Fruit fly (Drosophila melanogaster): Measurements from ENCODE around the gene COX5BL.

- TF ChIP-seq CG10348 (GFP tag; IDR thresholded peaks at IDR 0.05) (no peak), fd96Ca (GFP tag; IDR thresholded peaks at IDR 0.05) (no peak), gl (tag; optimal IDR thresholded peaks at IDR 0.05) (no peak), CG8301 (tag; optimal IDR thresholded peaks at IDR 0.05) (no peak), EcR (GFP tag; optimal IDR thresholded peaks at IDR 0.05) (no peak), Pif1A (GFP tag; optimal IDR thresholded peaks at IDR 0.05) (no peak), CG14655 (GFP tag; optimal IDR thresholded peaks at IDR 0.05) (no peak), CG17806 (tag; optimal IDR thresholded peaks at IDR 0.05) (no peak), CG32121 (GFP tag; IDR thresholded peaks at IDR 0.05) (no peak), Pif1B (GFP tag; optimal IDR thresholded peaks at IDR 0.05) (no peak), Snoo (tag; optimal IDR thresholded peaks at IDR 0.05) (no peak), CG4496 (GFP tag; IDR thresholded peaks at IDR 0.05) (no peak)
Measured at dm6 chr2L:6546883-6547471, 12.3 kb upstream of the COX5BL start, which contains the start of gene eya.
